Fruit fly (Drosophila melanogaster) whole organism, embryonic: ENCODE results near the gene Ire1.
A peak's percentile ranks its signal among the peaks of the same experiment; 100 is the strongest.

Source experiments
- Antp ChIP-seq: fragments of 200-800 bp; sonication (Bioruptor generic); optimal IDR thresholded peaks from 3 replicates; lab custom pipeline; 2016; ENCODE audit warnings: missing biosample characterization, missing genetic modification characterization
- Bdp1 ChIP-seq: fragments of 200-800 bp; sonication (Bioruptor generic); optimal IDR thresholded peaks from 3 replicates; lab custom pipeline; 2016; ENCODE audit warnings: missing biosample characterization, missing genetic modification characterization
- CG11093 ChIP-seq: fragments of 200-800 bp; sonication (Bioruptor generic); IDR thresholded peaks from 3 replicates; pipeline ENCODE4 v1.3.6; 2022; ENCODE audit warnings: missing biosample characterization, missing genetic modification characterization
- CG11695 ChIP-seq: fragments of 200-800 bp; sonication (Bioruptor generic); IDR thresholded peaks from 3 replicates; pipeline ENCODE4 v1.3.6; 2022; ENCODE audit warnings: missing biosample characterization, missing genetic modification characterization
- CG11696 ChIP-seq: fragments of 200-800 bp; sonication (Bioruptor generic); IDR thresholded peaks from 2 replicates; pipeline ENCODE4 v1.3.6; 2022; ENCODE audit warnings: missing biosample characterization, missing genetic modification characterization
- CG12299 ChIP-seq: fragments of 200-800 bp; sonication (Bioruptor generic); optimal IDR thresholded peaks from 2 replicates; lab custom pipeline; 2018; ENCODE audit warnings: missing biosample characterization, mild to moderate bottlenecking, missing genetic modification characterization
- CG14667 ChIP-seq: fragments of 200-800 bp; sonication (Bioruptor generic); IDR thresholded peaks from 2 replicates; pipeline ENCODE4 v1.3.6; 2022; ENCODE audit warnings: missing biosample characterization, missing genetic modification characterization
- CG15479 ChIP-seq: fragments of 200-800 bp; sonication (Bioruptor generic); optimal IDR thresholded peaks from 3 replicates; lab custom pipeline; 2019; ENCODE audit warnings: missing biosample characterization, mild to moderate bottlenecking, missing genetic modification characterization, moderate library complexity
- CG15601 ChIP-seq: fragments of 200-800 bp; sonication (Bioruptor generic); optimal IDR thresholded peaks from 3 replicates; lab custom pipeline; 2019; ENCODE audit warnings: missing biosample characterization, mild to moderate bottlenecking, missing genetic modification characterization, moderate library complexity
- CG2116 ChIP-seq: fragments of 200-800 bp; sonication (Bioruptor generic); optimal IDR thresholded peaks from 3 replicates; lab custom pipeline; 2018; ENCODE audit warnings: missing biosample characterization, mild to moderate bottlenecking, missing genetic modification characterization
- CG31365 ChIP-seq: fragments of 200-800 bp; sonication (Bioruptor generic); optimal IDR thresholded peaks from 2 replicates; lab custom pipeline; 2018; ENCODE audit warnings: missing biosample characterization, mild to moderate bottlenecking, missing genetic modification characterization
- CG32772 ChIP-seq: fragments of 200-800 bp; sonication (Bioruptor generic); IDR thresholded peaks from 2 replicates; pipeline ENCODE4 v1.3.6; 2022; ENCODE audit warnings: missing biosample characterization, missing genetic modification characterization
- CG34422 ChIP-seq: fragments of 200-800 bp; sonication (Bioruptor generic); IDR thresholded peaks from 3 replicates; pipeline ENCODE4 v1.3.6; 2022; ENCODE audit warnings: missing biosample characterization, missing genetic modification characterization
- CG6765 ChIP-seq: fragments of 200-800 bp; sonication (Bioruptor generic); optimal IDR thresholded peaks from 3 replicates; lab custom pipeline; 2017; ENCODE audit warnings: missing biosample characterization, mild to moderate bottlenecking, missing genetic modification characterization
- CG7372 ChIP-seq: fragments of 200-800 bp; sonication (Bioruptor generic); IDR thresholded peaks from 2 replicates; pipeline ENCODE4 v1.3.6; 2022; ENCODE audit warnings: missing biosample characterization, missing genetic modification characterization
- CG7745 ChIP-seq: fragments of 200-800 bp; sonication (Bioruptor generic); optimal IDR thresholded peaks from 2 replicates; lab custom pipeline; 2018; ENCODE audit warnings: missing biosample characterization, mild to moderate bottlenecking, missing genetic modification characterization, moderate library complexity
- CG7786 ChIP-seq: fragments of 200-800 bp; sonication (Bioruptor generic); optimal IDR thresholded peaks from 2 replicates; lab custom pipeline; 2016; ENCODE audit warnings: missing biosample characterization, missing genetic modification characterization
- CG8359 ChIP-seq: fragments of 200-800 bp; sonication (Bioruptor generic); optimal IDR thresholded peaks from 2 replicates; lab custom pipeline; 2017; ENCODE audit warnings: missing biosample characterization, mild to moderate bottlenecking, missing genetic modification characterization, borderline replicate concordance
- CG8765 ChIP-seq: fragments of 200-800 bp; sonication (Bioruptor generic); IDR thresholded peaks from 2 replicates; pipeline ENCODE4 v1.3.6; 2022; ENCODE audit warnings: missing biosample characterization, missing genetic modification characterization
- CG8924 ChIP-seq: fragments of 200-800 bp; optimal IDR thresholded peaks from 3 replicates; lab custom pipeline; 2019; ENCODE audit warnings: missing biosample characterization, mild to moderate bottlenecking, missing genetic modification characterization, moderate library complexity
- CG9609 ChIP-seq: fragments of 200-800 bp; sonication (Bioruptor generic); optimal IDR thresholded peaks from 3 replicates; lab custom pipeline; 2016; ENCODE audit warnings: missing biosample characterization, missing genetic modification characterization
- Deaf1 ChIP-seq: fragments of 200-800 bp; optimal IDR thresholded peaks from 3 replicates; lab custom pipeline; 2019; ENCODE audit warnings: missing biosample characterization, mild to moderate bottlenecking, missing genetic modification characterization, moderate library complexity
- Dref ChIP-seq: fragments of 200-800 bp; sonication (Bioruptor generic); IDR thresholded peaks from 2 replicates; pipeline ENCODE4 v1.3.6; 2022; ENCODE audit warnings: missing biosample characterization, missing genetic modification characterization
- Fer2 ChIP-seq: fragments of 200-800 bp; sonication (Bioruptor generic); optimal IDR thresholded peaks from 2 replicates; lab custom pipeline; 2018; ENCODE audit warnings: missing biosample characterization, mild to moderate bottlenecking, missing genetic modification characterization, moderate library complexity
- HLH3B ChIP-seq: fragments of 200-800 bp; sonication (Bioruptor generic); IDR thresholded peaks from 2 replicates; pipeline ENCODE4 v1.3.6; 2022; ENCODE audit warnings: missing biosample characterization, missing genetic modification characterization
- MBD-R2 ChIP-seq: fragments of 200-800 bp; sonication (Bioruptor generic); IDR thresholded peaks from 2 replicates; pipeline ENCODE4 v1.3.6; 2022; ENCODE audit warnings: missing biosample characterization, missing genetic modification characterization
- Nf-YB ChIP-seq: fragments of 200-800 bp; sonication (Bioruptor generic); optimal IDR thresholded peaks from 3 replicates; lab custom pipeline; 2019; ENCODE audit warnings: missing biosample characterization, mild to moderate bottlenecking, missing genetic modification characterization, moderate library complexity
- Rx ChIP-seq: fragments of 200-800 bp; sonication (Bioruptor generic); IDR thresholded peaks from 2 replicates; pipeline ENCODE4 v1.3.6; 2022; ENCODE audit warnings: missing biosample characterization, missing genetic modification characterization
- Six4 ChIP-seq: fragments of 200-800 bp; sonication (Bioruptor generic); optimal IDR thresholded peaks from 2 replicates; lab custom pipeline; 2016; ENCODE audit warnings: missing biosample characterization, missing genetic modification characterization
- bigmax ChIP-seq: fragments of 200-800 bp; sonication (Bioruptor generic); optimal IDR thresholded peaks from 2 replicates; lab custom pipeline; 2018; ENCODE audit warnings: missing biosample characterization, mild to moderate bottlenecking, missing genetic modification characterization
- btn ChIP-seq: fragments of 200-800 bp; sonication (Bioruptor generic); optimal IDR thresholded peaks from 2 replicates; lab custom pipeline; 2016; ENCODE audit warnings: missing biosample characterization, missing genetic modification characterization
- cato ChIP-seq: fragments of 200-800 bp; sonication (Bioruptor generic); optimal IDR thresholded peaks from 2 replicates; lab custom pipeline; 2016; ENCODE audit warnings: missing biosample characterization, missing genetic modification characterization, borderline replicate concordance
- eyg ChIP-seq: fragments of 200-800 bp; sonication (Bioruptor generic); optimal IDR thresholded peaks from 3 replicates; lab custom pipeline; 2016; ENCODE audit warnings: missing biosample characterization, missing genetic modification characterization
- jigr1 ChIP-seq: fragments of 200-800 bp; sonication (Bioruptor generic); IDR thresholded peaks from 3 replicates; pipeline ENCODE4 v1.3.6; 2022; ENCODE audit warnings: missing biosample characterization, missing genetic modification characterization
- jing ChIP-seq: fragments of 200-800 bp; sonication (Bioruptor generic); optimal IDR thresholded peaks from 2 replicates; lab custom pipeline; 2018; ENCODE audit warnings: missing biosample characterization, mild to moderate bottlenecking, missing genetic modification characterization
- jumu ChIP-seq: fragments of 200-800 bp; sonication (Bioruptor generic); optimal IDR thresholded peaks from 3 replicates; lab custom pipeline; 2016; ENCODE audit warnings: missing biosample characterization, missing genetic modification characterization
- klu ChIP-seq: fragments of 200-800 bp; sonication (Bioruptor generic); IDR thresholded peaks from 2 replicates; pipeline ENCODE4 v1.3.6; 2022; ENCODE audit warnings: missing biosample characterization, missing genetic modification characterization
- mirr ChIP-seq: fragments of 200-800 bp; sonication (Bioruptor generic); optimal IDR thresholded peaks from 3 replicates; lab custom pipeline; 2018; ENCODE audit warnings: missing biosample characterization, mild to moderate bottlenecking, missing genetic modification characterization
- nerfin-2 ChIP-seq: fragments of 200-800 bp; sonication (Bioruptor generic); IDR thresholded peaks from 2 replicates; pipeline ENCODE4 v1.3.6; 2022; ENCODE audit warnings: missing biosample characterization, missing genetic modification characterization; ENCODE audit not compliant: partially characterized antibody
- nmo ChIP-seq: fragments of 200-800 bp; sonication (Bioruptor generic); optimal IDR thresholded peaks from 2 replicates; lab custom pipeline; 2018; ENCODE audit warnings: missing biosample characterization, mild to moderate bottlenecking, missing genetic modification characterization, moderate library complexity
- org-1 ChIP-seq: fragments of 200-800 bp; sonication (Bioruptor generic); optimal IDR thresholded peaks from 2 replicates; lab custom pipeline; 2017; ENCODE audit warnings: missing biosample characterization, missing genetic modification characterization
- pb ChIP-seq: fragments of 200-800 bp; sonication (Bioruptor generic); optimal IDR thresholded peaks from 3 replicates; lab custom pipeline; 2016; ENCODE audit warnings: missing biosample characterization, missing genetic modification characterization
- run ChIP-seq: fragments of 200-800 bp; sonication (Bioruptor generic); optimal IDR thresholded peaks from 3 replicates; lab custom pipeline; 2018; ENCODE audit warnings: missing biosample characterization, mild to moderate bottlenecking, missing genetic modification characterization
- sd ChIP-seq: fragments of 200-800 bp; sonication (Bioruptor generic); optimal IDR thresholded peaks from 3 replicates; lab custom pipeline; 2018; ENCODE audit warnings: missing biosample characterization, mild to moderate bottlenecking, missing genetic modification characterization, moderate library complexity
- sens ChIP-seq: fragments of 200-800 bp; sonication (Bioruptor generic); peaks from one replicate; lab custom pipeline; 2016; ENCODE audit warnings: missing biosample characterization, missing genetic modification characterization
- seq ChIP-seq: fragments of 200-800 bp; sonication (Bioruptor generic); IDR thresholded peaks from 2 replicates; pipeline ENCODE4 v1.3.6; 2022; ENCODE audit warnings: missing biosample characterization, missing genetic modification characterization
- slou ChIP-seq: fragments of 200-800 bp; sonication (Bioruptor generic); optimal IDR thresholded peaks from 3 replicates; lab custom pipeline; 2016; ENCODE audit warnings: missing biosample characterization, missing genetic modification characterization
- sob ChIP-seq: fragments of 200-800 bp; sonication (Bioruptor generic); IDR thresholded peaks from 2 replicates; pipeline ENCODE4 v1.3.6; 2022; ENCODE audit warnings: missing biosample characterization, missing genetic modification characterization
- toy ChIP-seq: fragments of 200-800 bp; sonication (Bioruptor generic); IDR thresholded peaks from 2 replicates; pipeline ENCODE4 v1.3.6; 2022; ENCODE audit warnings: missing biosample characterization, missing genetic modification characterization
- trh ChIP-seq: fragments of 200-800 bp; sonication (Bioruptor generic); optimal IDR thresholded peaks from 2 replicates; lab custom pipeline; 2016; ENCODE audit warnings: missing biosample characterization, missing genetic modification characterization
- ttk ChIP-seq: fragments of 200-800 bp; sonication (Bioruptor generic); IDR thresholded peaks from 2 replicates; pipeline ENCODE4 v2.1.2; 2022; ENCODE audit warnings: missing biosample characterization, missing genetic modification characterization
- tx ChIP-seq: fragments of 200-800 bp; sonication (Bioruptor generic); optimal IDR thresholded peaks from 2 replicates; lab custom pipeline; 2016; ENCODE audit warnings: missing biosample characterization, missing genetic modification characterization

Ire1 gene

dm6 chr3R:19877427-19878076 lies 16.5 kb upstream of the Ire1 start, which contains the start of the genes CG17186 and Arc42 (continued):
- TF ChIP-seq eyg (GFP tag; lab: Kevin White, UChicago) (no peak), toy (GFP tag; lab: Robert Waterston, UW) (no peak), org-1 (no peak), bigmax (no peak), CG7372 (GFP tag; lab: Robert Waterston, UW) (no peak), Antp (no peak), CG32772 (no peak), Bdp1 (GFP tag; lab: Kevin White, UChicago) (no peak), CG2116 (GFP tag; lab: Kevin White, UChicago) (peak; percentile 54), jumu (no peak), sob (GFP tag; lab: Robert Waterston, UW) (no peak), CG8359 (no peak), slou (no peak), CG14667 (GFP tag; lab: Robert Waterston, UW) (no peak), sens (GFP tag; lab: Kevin White, UChicago) (peak; percentile 82), klu (GFP tag; lab: Robert Waterston, UW) (no peak), CG7745 (tag; lab: Kevin White, UChicago) (no peak), tx (GFP tag; lab: Kevin White, UChicago) (no peak), seq (no peak), CG34422 (peak; percentile 31; the same call in 1 of the 3 replicates), cato (peak; percentile 3), trh (GFP tag; lab: Kevin White, UChicago) (no peak), run (tag; lab: Kevin White, UChicago) (no peak), CG8924 (tag; lab: Kevin White, UChicago) (peak; percentile 55), nerfin-2 (no peak), Six4 (GFP tag; lab: Kevin White, UChicago) (peak; percentile 3), btn (GFP tag; lab: Kevin White, UChicago) (no peak), jing (no peak), CG8765 (no peak), pb (no peak), CG15601 (peak; percentile 44), CG12299 (tag; lab: Kevin White, UChicago) (no peak), CG31365 (tag; lab: Kevin White, UChicago) (no peak), CG11093 (GFP tag; lab: Robert Waterston, UW) (no peak), nmo (GFP tag; lab: Kevin White, UChicago) (peak; percentile 68), HLH3B (no peak), CG15479 (GFP tag; lab: Kevin White, UChicago) (no peak), Rx (GFP tag; lab: Robert Waterston, UW) (no peak), sd (tag; lab: Kevin White, UChicago) (peak; percentile 69), Nf-YB (GFP tag; lab: Kevin White, UChicago) (no peak), Deaf1 (tag; lab: Kevin White, UChicago) (no peak), CG11696 (no peak), CG11695 (no peak), CG7786 (no peak), ttk (no peak), CG6765 (GFP tag; lab: Kevin White, UChicago) (no peak), CG9609 (GFP tag; lab: Kevin White, UChicago) (no peak), MBD-R2 (GFP tag; lab: Robert Waterston, UW) (peak; percentile 72), mirr (GFP tag; lab: Kevin White, UChicago) (no peak), Fer2 (tag; lab: Kevin White, UChicago) (no peak), Dref (no peak), jigr1 (GFP tag; lab: Robert Waterston, UW) (no peak; the same call in 2 of the 3 replicates)
